Worm (Caenorhabditis elegans): Measurements from ENCODE around the gene Y82E9BR.18.

Y82E9BR.18 gene

ce11 chrIII:1418709-1419108, 64.6 kb downstream of the Y82E9BR.18 start (continued):
- TF ChIP-seq ztf-22 (GFP tag; optimal IDR thresholded peaks at IDR 0.05) (no peak), egl-44 (GFP tag; IDR thresholded peaks at IDR 0.05) (0 out of 2 replicates have a peak, but pooled peaks have one; percentile 44), ceh-58 (GFP tag; IDR thresholded peaks at IDR 0.05) (no peak), zim-3 (tag; optimal IDR thresholded peaks at IDR 0.05) (no peak), T26A5.8 (tag; optimal IDR thresholded peaks at IDR 0.05) (no peak), snpc-3.4 (tag; optimal IDR thresholded peaks at IDR 0.05) (peak; percentile 32), C06A6.2 (GFP tag; conservative IDR thresholded peaks at IDR 0.05) (peak; percentile 79), repo-1 (tag; optimal IDR thresholded peaks at IDR 0.05) (peak; percentile 2)

All from whole organism, young adult.